Worm (Caenorhabditis elegans) whole organism, L3 larva: ENCODE results near the gene C17H12.3.

Experiments used
- ZK546.5 ChIP-seq: sonication (generic microtip); optimal IDR thresholded peaks from 2 replicates; lab custom pipeline; 2017; ENCODE audit warnings: missing biosample characterization, missing genetic modification characterization
- fkh-10 ChIP-seq: sonication (generic microtip); optimal IDR thresholded peaks from 2 replicates; lab custom pipeline; 2017; ENCODE audit warnings: missing biosample characterization, missing genetic modification reagents, missing genetic modification characterization
- lsy-12 ChIP-seq: sonication (generic microtip); optimal IDR thresholded peaks from 2 replicates; lab custom pipeline; 2016; ENCODE audit warnings: mild to moderate bottlenecking, missing genetic modification characterization, missing compliant biosample characterization
- nhr-43 ChIP-seq: sonication (generic microtip); optimal IDR thresholded peaks from 2 replicates; lab custom pipeline; 2016; ENCODE audit warnings: mild to moderate bottlenecking, missing genetic modification characterization, missing compliant biosample characterization; ENCODE audit not compliant: poor library complexity, severe bottlenecking
- nhr-67 ChIP-seq: fragments of 150-350 bp; optimal IDR thresholded peaks from 2 replicates; lab custom pipeline; 2014; ENCODE audit warnings: missing biosample characterization, missing genetic modification characterization
- snpc-4 ChIP-seq: fragments of 150-350 bp; optimal IDR thresholded peaks from 2 replicates; lab custom pipeline; 2014; ENCODE audit warnings: missing biosample characterization, missing genetic modification characterization
- tbx-2 ChIP-seq: sonication (generic microtip); optimal IDR thresholded peaks from 2 replicates; lab custom pipeline; 2016; ENCODE audit warnings: mild to moderate bottlenecking, missing genetic modification characterization, missing compliant biosample characterization
- unc-62 ChIP-seq: fragments of 150-350 bp; sonication (generic microtip); optimal IDR thresholded peaks from 4 replicates; lab custom pipeline; 2014; ENCODE audit warnings: missing biosample characterization, missing genetic modification reagents, missing genetic modification characterization

- TF ChIP-seq tbx-2 (tag; lab: Kevin White, UChicago): no peak
- no peak for TF ChIP-seq snpc-4 (tag; lab: Kevin White, UChicago)
- no peak for TF ChIP-seq ZK546.5 (tag; lab: Kevin White, UChicago)
- no peak for TF ChIP-seq lsy-12 (tag; lab: Kevin White, UChicago)
- TF ChIP-seq nhr-67 (tag; lab: Kevin White, UChicago): no peak
- no peak for TF ChIP-seq fkh-10 (GFP tag; lab: Kevin White, UChicago)
- no peak for TF ChIP-seq nhr-43 (tag; lab: Kevin White, UChicago)
- no peak for TF ChIP-seq unc-62 (GFP tag; lab: Kevin White, UChicago)
These were observed 33.0 kb downstream of the C17H12.3 start, which contains the start of gene spd-3 for ce11 chrIV:6762416-6762815.
